In the genomic region with DNA sequence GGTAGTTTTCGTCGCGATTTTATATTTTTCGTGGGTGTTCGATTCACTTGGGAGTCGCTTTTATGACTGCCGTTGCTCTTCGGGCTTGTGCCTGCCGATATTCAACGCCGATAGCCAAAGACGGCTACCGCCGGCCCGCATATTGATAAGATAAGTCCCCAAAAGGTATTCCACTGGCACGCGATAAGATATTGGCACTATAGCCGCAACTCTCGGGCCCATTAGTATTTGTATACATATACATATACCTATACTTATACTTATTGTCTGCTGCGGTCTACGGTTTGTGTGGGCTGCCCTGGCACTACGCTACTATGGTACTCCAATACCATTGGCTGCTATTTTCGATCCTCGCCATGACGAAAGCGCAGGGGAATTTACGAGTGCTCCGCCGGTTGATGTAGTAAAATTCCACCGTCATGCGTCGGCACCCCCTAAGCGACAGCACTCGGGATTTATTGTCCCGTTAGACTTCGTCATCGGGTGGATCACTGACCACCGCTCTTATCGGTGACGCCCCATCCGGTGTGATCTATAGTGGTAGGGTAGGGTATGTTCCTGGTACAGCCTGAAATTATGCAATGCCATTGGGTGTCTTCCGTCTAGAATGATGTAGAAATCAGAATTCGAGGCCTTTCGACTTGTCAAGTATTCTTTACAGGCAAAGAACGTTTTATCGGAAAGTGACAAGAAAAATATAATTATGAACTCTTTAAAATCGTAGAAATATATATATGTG, we compare ENCODE assay signal across 5 fruit fly cellular contexts.
TF ChIP-seq lines count a peak whose summit lies in the region.

Gene CG45060 (minus strand): TSS at position 59 of the 739 bp plus-strand sequence.

- TF ChIP-seq CTCF in whole organism, embryonic (GFP tag; optimal IDR thresholded peaks at IDR 0.05; lab: Kevin White, UChicago) = peak; percentile 10

TF ChIP-seq in whole organism, adult, 20 proteins besides CTCF, POLR2A, EP300 and RAD21 (continues in another document):
- TF ChIP-seq CG7045 (GFP tag; optimal IDR thresholded peaks at IDR 0.05; lab: Kevin White, UChicago) (no peak), ovo (GFP tag; optimal IDR thresholded peaks at IDR 0.05; lab: Kevin White, UChicago) (peak; percentile 86), bab1 (GFP tag; optimal IDR thresholded peaks at IDR 0.05; lab: Kevin White, UChicago) (no peak), CG33017 (tag; optimal IDR thresholded peaks at IDR 0.05; lab: Kevin White, UChicago) (no peak), Crg-1 (GFP tag; optimal IDR thresholded peaks at IDR 0.05; lab: Kevin White, UChicago) (no peak), CG5204 (GFP tag; optimal IDR thresholded peaks at IDR 0.05; lab: Kevin White, UChicago) (no peak), CG1620 (GFP tag; optimal IDR thresholded peaks at IDR 0.05; lab: Kevin White, UChicago) (no peak), CG14711 (tag; optimal IDR thresholded peaks at IDR 0.05; lab: Kevin White, UChicago) (no peak), CG7101 (tag; optimal IDR thresholded peaks at IDR 0.05; lab: Kevin White, UChicago) (no peak), toe (GFP tag; optimal IDR thresholded peaks at IDR 0.05; lab: Kevin White, UChicago) (no peak), tj (GFP tag; optimal IDR thresholded peaks at IDR 0.05; lab: Kevin White, UChicago) (no peak), CG12768 (GFP tag; optimal IDR thresholded peaks at IDR 0.05; lab: Kevin White, UChicago) (no peak), pad (GFP tag; optimal IDR thresholded peaks at IDR 0.05; lab: Kevin White, UChicago) (peak; percentile 45), Mnt (GFP tag; optimal IDR thresholded peaks at IDR 0.05; lab: Kevin White, UChicago) (peak; percentile 8), cnc (optimal IDR thresholded peaks at IDR 0.05; lab: Kevin White, UChicago) (no peak), Hr96 (GFP tag; optimal IDR thresholded peaks at IDR 0.05; lab: Kevin White, UChicago) (no peak), kay (GFP tag; lab: Kevin White, UChicago; ENCODE audit: borderline replicate concordance) (no peak)

TF ChIP-seq in whole organism, embryonic, 481 proteins besides CTCF, POLR2A, EP300 and RAD21 (continues in another document):
- TF ChIP-seq Adf1 (GFP tag; IDR thresholded peaks at IDR 0.05; lab: Robert Waterston, UW) (peak; percentile 39; the same call in 1 of the 2 replicates), pfk (GFP tag; optimal IDR thresholded peaks at IDR 0.05; lab: Kevin White, UChicago) (peak; percentile 9), Bdp1 (GFP tag; optimal IDR thresholded peaks at IDR 0.05; lab: Kevin White, UChicago) (no peak), HmgZ (tag; optimal IDR thresholded peaks at IDR 0.05; lab: Kevin White, UChicago) (peak; percentile 36), ttk (GFP tag; IDR thresholded peaks at IDR 0.05; lab: Robert Waterston, UW) (peak; percentile 11; the same call in 1 of the 2 replicates), chinmo (GFP tag; IDR thresholded peaks at IDR 0.05; lab: Robert Waterston, UW; ENCODE audit: partially characterized antibody) (0 out of 4 replicates have a peak, but pooled peaks have one; percentile 8), cg (GFP tag; optimal IDR thresholded peaks at IDR 0.05; lab: Kevin White, UChicago) (peak; percentile 32), Fer1 (GFP tag; optimal IDR thresholded peaks at IDR 0.05; lab: Kevin White, UChicago) (peak; percentile 15), stwl (tag; optimal IDR thresholded peaks at IDR 0.05; lab: Kevin White, UChicago) (no peak), cwo (GFP tag; optimal IDR thresholded peaks at IDR 0.05; lab: Kevin White, UChicago) (peak; percentile 26), CG12744 (GFP tag; optimal IDR thresholded peaks at IDR 0.05; lab: Kevin White, UChicago) (no peak), sens (GFP tag; lab: Kevin White, UChicago) (peak; percentile 65), knrl (GFP tag; IDR thresholded peaks at IDR 0.05; lab: Robert Waterston, UW; ENCODE audit: partially characterized antibody) (no peak), bigmax (GFP tag; optimal IDR thresholded peaks at IDR 0.05; lab: Kevin White, UChicago) (no peak), ken (GFP tag; IDR thresholded peaks at IDR 0.05; lab: Robert Waterston, UW) (no peak), BtbVII (GFP tag; optimal IDR thresholded peaks at IDR 0.05; lab: Kevin White, UChicago) (peak; percentile 83)

TF ChIP-seq in whole organism, prepupa, 60 proteins besides CTCF, POLR2A, EP300 and RAD21 (continues in another document):
- peak; percentile 2 for TF ChIP-seq Met (GFP tag; optimal IDR thresholded peaks at IDR 0.05; lab: Kevin White, UChicago)
- TF ChIP-seq vri (GFP tag; optimal IDR thresholded peaks at IDR 0.05; lab: Kevin White, UChicago) = peak; percentile 29
- 0 out of 3 replicates have a peak, but pooled peaks have one; percentile 12 for TF ChIP-seq eg (GFP tag; IDR thresholded peaks at IDR 0.05; lab: Robert Waterston, UW)
- TF ChIP-seq CG6276 (GFP tag; optimal IDR thresholded peaks at IDR 0.05; lab: Kevin White, UChicago) = no peak
- no peak for TF ChIP-seq CG34406 (GFP tag; optimal IDR thresholded peaks at IDR 0.05; lab: Kevin White, UChicago)
- TF ChIP-seq CG15336 (GFP tag; IDR thresholded peaks at IDR 0.05; lab: Robert Waterston, UW) = no peak
- no peak for TF ChIP-seq CG6808 (GFP tag; optimal IDR thresholded peaks at IDR 0.05; lab: Kevin White, UChicago)
- TF ChIP-seq OdsH (GFP tag; optimal IDR thresholded peaks at IDR 0.05; lab: Kevin White, UChicago) = no peak
- no peak for TF ChIP-seq fd59A (GFP tag; optimal IDR thresholded peaks at IDR 0.05; lab: Kevin White, UChicago)
- TF ChIP-seq CG11762 (GFP tag; optimal IDR thresholded peaks at IDR 0.05; lab: Kevin White, UChicago; ENCODE audit: insufficient read depth) = no peak
- TF ChIP-seq cyc (GFP tag; optimal IDR thresholded peaks at IDR 0.05; lab: Kevin White, UChicago) = no peak
- no peak for TF ChIP-seq Eip75B (GFP tag; optimal IDR thresholded peaks at IDR 0.05; lab: Kevin White, UChicago)
- TF ChIP-seq dac (GFP tag; optimal IDR thresholded peaks at IDR 0.05; lab: Kevin White, UChicago) = no peak
- TF ChIP-seq Eip93F (GFP tag; optimal IDR thresholded peaks at IDR 0.05; lab: Kevin White, UChicago) = no peak
- TF ChIP-seq pdm3 (GFP tag; optimal IDR thresholded peaks at IDR 0.05; lab: Kevin White, UChicago) = no peak
- no peak for TF ChIP-seq CG6163 (GFP tag; IDR thresholded peaks at IDR 0.05; lab: Robert Waterston, UW)
- no peak for TF ChIP-seq Lpt (GFP tag; optimal IDR thresholded peaks at IDR 0.05; lab: Kevin White, UChicago)
- TF ChIP-seq Ets96B (tag; optimal IDR thresholded peaks at IDR 0.05; lab: Kevin White, UChicago) = no peak

TF ChIP-seq in whole organism, pupa, 21 proteins besides CTCF, POLR2A, EP300 and RAD21:
- TF ChIP-seq CG15710 (tag; optimal IDR thresholded peaks at IDR 0.05; lab: Kevin White, UChicago) = no peak
- no peak for TF ChIP-seq Ets98B (GFP tag; IDR thresholded peaks at IDR 0.05; lab: Robert Waterston, UW)
- no peak for TF ChIP-seq Pif1B (GFP tag; optimal IDR thresholded peaks at IDR 0.05; lab: Kevin White, UChicago)
- no peak for TF ChIP-seq gl (tag; optimal IDR thresholded peaks at IDR 0.05; lab: Kevin White, UChicago)
- no peak for TF ChIP-seq CG13204 (GFP tag; optimal IDR thresholded peaks at IDR 0.05; lab: Kevin White, UChicago)
- no peak for TF ChIP-seq Snoo (tag; optimal IDR thresholded peaks at IDR 0.05; lab: Kevin White, UChicago)
- TF ChIP-seq EcR (GFP tag; optimal IDR thresholded peaks at IDR 0.05; lab: Kevin White, UChicago) = peak; percentile 46
- no peak for TF ChIP-seq CG8301 (tag; optimal IDR thresholded peaks at IDR 0.05; lab: Kevin White, UChicago)
- no peak for TF ChIP-seq CG17806 (tag; optimal IDR thresholded peaks at IDR 0.05; lab: Kevin White, UChicago)
- TF ChIP-seq CG8159 (tag; optimal IDR thresholded peaks at IDR 0.05; lab: Kevin White, UChicago) = no peak
- 0 out of 3 replicates have a peak, but pooled peaks have one; percentile 32 for TF ChIP-seq CG4496 (GFP tag; IDR thresholded peaks at IDR 0.05; lab: Robert Waterston, UW)
- no peak for TF ChIP-seq CG32121 (GFP tag; IDR thresholded peaks at IDR 0.05; lab: Robert Waterston, UW)
- TF ChIP-seq CG12605 (GFP tag; IDR thresholded peaks at IDR 0.05; lab: Robert Waterston, UW) = no peak

TF ChIP-seq in whole organism, wandering third instar larva, 38 proteins besides CTCF, POLR2A, EP300 and RAD21:
- TF ChIP-seq jim (GFP tag; optimal IDR thresholded peaks at IDR 0.05; lab: Kevin White, UChicago) (no peak), Rel (GFP tag; optimal IDR thresholded peaks at IDR 0.05; lab: Kevin White, UChicago) (no peak), Rel (tag; optimal IDR thresholded peaks at IDR 0.05; lab: Kevin White, UChicago) (peak; percentile 54), woc (GFP tag; optimal IDR thresholded peaks at IDR 0.05; lab: Kevin White, UChicago) (no peak), h (GFP tag; optimal IDR thresholded peaks at IDR 0.05; lab: Kevin White, UChicago) (peak; percentile 75), Abd-B (GFP tag; optimal IDR thresholded peaks at IDR 0.05; lab: Kevin White, UChicago) (no peak), Myc (optimal IDR thresholded peaks at IDR 0.05; lab: Kevin White, UChicago) (peak; percentile 26)
